Worm (Caenorhabditis elegans) whole organism, L4 larva: ENCODE results near the gene pap-1.

Source experiments
- F26F4.8 ChIP-seq: fragments of 200-800 bp; sonication (Bioruptor generic); conservative IDR thresholded peaks from 2 replicates; pipeline ENCODE4 v1.3.6; 2022; ENCODE audit warnings: missing genetic modification characterization, missing compliant biosample characterization
- R02D3.7 ChIP-seq: fragments of 150-350 bp; sonication (generic microtip); optimal IDR thresholded peaks from 3 replicates; lab custom pipeline; 2014; ENCODE audit warnings: missing biosample characterization, missing genetic modification characterization
- T26A8.4 ChIP-seq: fragments of 200-800 bp; sonication (Bioruptor generic); IDR thresholded peaks from 2 replicates; pipeline ENCODE4 v1.3.6; 2022; ENCODE audit warnings: missing genetic modification characterization, missing compliant biosample characterization
- Y105C5A.15 ChIP-seq: fragments of 200-800 bp; sonication (Bioruptor generic); IDR thresholded peaks from 2 replicates; pipeline ENCODE4 v1.3.6; 2022; ENCODE audit warnings: missing genetic modification characterization, missing compliant biosample characterization
- aha-1 ChIP-seq: fragments of 150-350 bp; peaks from one replicate; lab custom pipeline; 2014; ENCODE audit warnings: missing biosample characterization, missing genetic modification characterization
- arid-1 ChIP-seq: fragments of 200-800 bp; sonication (Bioruptor generic); conservative IDR thresholded peaks from 2 replicates; pipeline ENCODE4 v1.3.6; 2022; ENCODE audit warnings: missing genetic modification reagents, missing genetic modification characterization, missing compliant biosample characterization
- ceh-32 ChIP-seq: sonication (generic microtip); optimal IDR thresholded peaks from 2 replicates; lab custom pipeline; 2016; ENCODE audit warnings: mild to moderate bottlenecking, missing genetic modification characterization, missing compliant biosample characterization; ENCODE audit not compliant: poor library complexity
- ceh-82 ChIP-seq: sonication (generic microtip); optimal IDR thresholded peaks from 2 replicates; lab custom pipeline; 2017; ENCODE audit warnings: missing biosample characterization, missing genetic modification characterization
- cey-2 ChIP-seq: sonication (generic microtip); optimal IDR thresholded peaks from 3 replicates; lab custom pipeline; 2017; ENCODE audit warnings: missing genetic modification characterization, mild to moderate bottlenecking, missing compliant biosample characterization, antibody characterized with exemption, borderline replicate concordance; ENCODE audit not compliant: insufficient read depth
- ctbp-1 ChIP-seq: fragments of 200-800 bp; sonication (Bioruptor generic); IDR thresholded peaks from 2 replicates; pipeline ENCODE4 v1.3.6; 2022; ENCODE audit warnings: missing genetic modification reagents, missing genetic modification characterization, missing compliant biosample characterization
- daf-19 ChIP-seq: fragments of 200-800 bp; sonication (Bioruptor generic); conservative IDR thresholded peaks from 2 replicates; pipeline ENCODE4 v1.3.6; 2022; ENCODE audit warnings: missing genetic modification characterization, missing compliant biosample characterization
- daf-8 ChIP-seq: fragments of 200-800 bp; sonication (Bioruptor generic); IDR thresholded peaks from 2 replicates; pipeline ENCODE4 v1.3.6; 2022; ENCODE audit warnings: missing genetic modification characterization, missing compliant biosample characterization
- dmd-6 ChIP-seq: fragments of 200-800 bp; sonication (Bioruptor generic); IDR thresholded peaks from 2 replicates; pipeline ENCODE4 v1.3.6; 2022; ENCODE audit warnings: missing genetic modification reagents, missing genetic modification characterization, missing compliant biosample characterization
- dmd-8 ChIP-seq: fragments of 200-800 bp; sonication (Bioruptor generic); IDR thresholded peaks from 2 replicates; pipeline ENCODE4 v1.3.6; 2022; ENCODE audit warnings: missing genetic modification characterization, missing compliant biosample characterization
- dpl-1 ChIP-seq: fragments of 150-350 bp; optimal IDR thresholded peaks from 2 replicates; lab custom pipeline; 2014; ENCODE audit warnings: missing biosample characterization, missing genetic modification reagents, missing genetic modification characterization
- duxl-1 ChIP-seq: sonication (generic microtip); optimal IDR thresholded peaks from 2 replicates; lab custom pipeline; 2016; ENCODE audit warnings: mild to moderate bottlenecking, missing genetic modification characterization, moderate library complexity, missing compliant biosample characterization; ENCODE audit not compliant: poor library complexity
- egl-43 ChIP-seq: fragments of 200-800 bp; sonication (Bioruptor generic); IDR thresholded peaks from 2 replicates; pipeline ENCODE4 v1.3.6; 2022; ENCODE audit warnings: missing genetic modification reagents, missing genetic modification characterization, missing compliant biosample characterization
- lim-7 ChIP-seq: fragments of 200-800 bp; sonication (Bioruptor generic); IDR thresholded peaks from 2 replicates; pipeline ENCODE4 v1.3.6; 2022; ENCODE audit warnings: missing genetic modification characterization, missing compliant biosample characterization
- lin-1 ChIP-seq: fragments of 200-800 bp; sonication (Bioruptor generic); IDR thresholded peaks from 2 replicates; pipeline ENCODE4 v1.3.6; 2022; ENCODE audit warnings: missing genetic modification reagents, missing genetic modification characterization, missing compliant biosample characterization
- lin-15B ChIP-seq: fragments of 150-350 bp; sonication (generic microtip); optimal IDR thresholded peaks from 3 replicates; lab custom pipeline; 2014; ENCODE audit warnings: missing biosample characterization, missing genetic modification characterization
- madf-5 ChIP-seq, 2 experiments: fragments of 200-800 bp; sonication (Bioruptor generic); IDR thresholded peaks; 2 replicates each; pipeline ENCODE4 v1.3.6; 2022; ENCODE audit warnings: missing compliant biosample characterization in 2 of 2, missing genetic modification characterization in 2 of 2
- mdl-1 ChIP-seq, 2 experiments: fragments of 150-350 bp in 1 of 2; sonication (generic microtip) in 1 of 2; optimal IDR thresholded peaks; 2 replicates each; lab custom pipeline; 2014 to 2017; ENCODE audit warnings: missing biosample characterization in 2 of 2, missing genetic modification characterization in 2 of 2
- mxl-2 ChIP-seq: fragments of 200-800 bp; sonication (Bioruptor generic); conservative IDR thresholded peaks from 2 replicates; pipeline ENCODE4 v1.3.6; 2022; ENCODE audit warnings: missing genetic modification reagents, missing genetic modification characterization, missing compliant biosample characterization
- mxl-3 ChIP-seq: fragments of 200-800 bp; sonication (Bioruptor generic); optimal IDR thresholded peaks from 2 replicates; lab custom pipeline; 2018; ENCODE audit warnings: mild to moderate bottlenecking, missing genetic modification characterization, missing compliant biosample characterization
- nhr-102 ChIP-seq: sonication (generic microtip); optimal IDR thresholded peaks from 2 replicates; lab custom pipeline; 2016; ENCODE audit warnings: mild to moderate bottlenecking, missing genetic modification characterization, moderate library complexity, missing compliant biosample characterization
- nhr-237 ChIP-seq: sonication (generic microtip); optimal IDR thresholded peaks from 2 replicates; lab custom pipeline; 2017; ENCODE audit warnings: missing biosample characterization, missing genetic modification characterization
- nhr-42 ChIP-seq: fragments of 200-800 bp; sonication (Bioruptor generic); IDR thresholded peaks from 2 replicates; pipeline ENCODE4 v1.3.6; 2022; ENCODE audit warnings: missing genetic modification characterization, missing compliant biosample characterization
- nhr-76 ChIP-seq: fragments of 150-350 bp; optimal IDR thresholded peaks from 2 replicates; lab custom pipeline; 2014; ENCODE audit warnings: missing biosample characterization, missing genetic modification characterization
- pha-4 ChIP-seq, 2 experiments: fragments of 150-350 bp in 1 of 2; fragments of 200-800 bp in 1 of 2; sonication (Bioruptor generic) in 1 of 2; IDR thresholded peaks in 1 of 2; optimal IDR thresholded peaks in 1 of 2; 2 replicates each; pipeline versions ENCODE4 v1.3.6 to Lab custom; 2014 to 2022; ENCODE audit warnings: missing genetic modification characterization in 2 of 2, missing genetic modification reagents in 2 of 2, missing biosample characterization in 1 of 2, missing compliant biosample characterization in 1 of 2
- spr-3 ChIP-seq: fragments of 200-800 bp; sonication (Bioruptor generic); optimal IDR thresholded peaks from 2 replicates; lab custom pipeline; 2018; ENCODE audit warnings: mild to moderate bottlenecking, missing genetic modification characterization, missing compliant biosample characterization
- unc-62 ChIP-seq, 3 experiments: fragments of 150-350 bp in 1 of 3; sonication (generic microtip); optimal IDR thresholded peaks in 2 of 3; peaks in 1 of 3; 1 replicate in 1 of 3; 2 replicates in 2 of 3; lab custom pipeline; 2014 to 2017; ENCODE audit warnings: missing biosample characterization in 3 of 3, missing genetic modification characterization in 3 of 3, missing genetic modification reagents in 3 of 3, missing genotype in 1 of 3
- zfp-3 ChIP-seq: fragments of 200-800 bp; sonication (Bioruptor generic); conservative IDR thresholded peaks from 2 replicates; pipeline ENCODE4 v1.3.6; 2022; ENCODE audit warnings: missing genetic modification reagents, missing genetic modification characterization, missing compliant biosample characterization
- zip-11 ChIP-seq: fragments of 200-800 bp; sonication (Bioruptor generic); IDR thresholded peaks from 2 replicates; pipeline ENCODE4 v1.3.6; 2022; ENCODE audit warnings: missing genetic modification characterization, missing compliant biosample characterization
- zip-2 ChIP-seq: fragments of 150-350 bp; optimal IDR thresholded peaks from 2 replicates; lab custom pipeline; 2014; ENCODE audit warnings: missing biosample characterization, missing genetic modification characterization

pap-1 gene

ce11 chrV:10436612-10437011 lies 5.2 kb upstream of the pap-1 start, which contains the start of gene set-22:
Gene set-22 (plus strand): TSS chrV:10436912.
- no peak for TF ChIP-seq nhr-76 (tag; lab: Kevin White, UChicago)
- no peak for TF ChIP-seq ceh-82 (tag; lab: Kevin White, UChicago)
- TF ChIP-seq zip-11 (GFP tag; lab: Robert Waterston, UW): no peak
- TF ChIP-seq lin-15B: no peak
- TF ChIP-seq egl-43 (GFP tag; lab: Robert Waterston, UW): no peak
- no peak for TF ChIP-seq arid-1 (GFP tag; lab: Robert Waterston, UW)
- no peak for TF ChIP-seq daf-19 (GFP tag; lab: Robert Waterston, UW)
- no peak for TF ChIP-seq duxl-1
- no peak for TF ChIP-seq ceh-32 (tag; lab: Kevin White, UChicago)
- no peak for TF ChIP-seq mxl-3 (GFP tag; lab: Kevin White, UChicago)
- TF ChIP-seq aha-1 (tag; lab: Kevin White, UChicago): no peak
- no peak for TF ChIP-seq daf-8 (GFP tag; lab: Robert Waterston, UW)
- TF ChIP-seq mdl-1 (tag; optimal IDR thresholded peaks at IDR 0.05; lab: Kevin White, UChicago): no peak
- TF ChIP-seq dpl-1 (GFP tag; lab: Kevin White, UChicago): no peak
- TF ChIP-seq T26A8.4: no peak
- no peak for TF ChIP-seq spr-3
- TF ChIP-seq zfp-3 (GFP tag; lab: Robert Waterston, UW): no peak
- TF ChIP-seq dmd-8 (GFP tag; lab: Robert Waterston, UW): no peak
- no peak for TF ChIP-seq zip-2 (tag; lab: Kevin White, UChicago)

ce11 chrV:10440723-10441122 lies 1.1 kb upstream of the pap-1 start, which contains the start of gene snf-10:
Gene snf-10 (minus strand): TSS chrV:10440823.
- no peak for TF ChIP-seq ceh-32 (tag; lab: Kevin White, UChicago)
- TF ChIP-seq lin-15B: no peak
- no peak for TF ChIP-seq nhr-237 (tag; lab: Kevin White, UChicago)
- no peak for TF ChIP-seq nhr-102 (tag; lab: Kevin White, UChicago)
- TF ChIP-seq pha-4 (GFP tag; IDR thresholded peaks at IDR 0.05; lab: Robert Waterston, UW): no peak
- no peak for TF ChIP-seq pha-4 (tag; optimal IDR thresholded peaks at IDR 0.05; lab: Kevin White, UChicago)
- TF ChIP-seq cey-2 (tag; lab: Kevin White, UChicago): no peak
- no peak for TF ChIP-seq nhr-42 (GFP tag; lab: Robert Waterston, UW)
- TF ChIP-seq mdl-1 (tag; optimal IDR thresholded peaks at IDR 0.05; lab: Kevin White, UChicago): no peak
- TF ChIP-seq lin-1 (GFP tag; lab: Robert Waterston, UW): no peak
- no peak for TF ChIP-seq unc-62 (GFP tag; optimal IDR thresholded peaks at IDR 0.05 in 1 of 2; lab: Kevin White, UChicago)
- no peak for TF ChIP-seq unc-62 (tag; optimal IDR thresholded peaks at IDR 0.05; lab: Kevin White, UChicago)
- TF ChIP-seq R02D3.7 (tag; lab: Kevin White, UChicago): no peak
- TF ChIP-seq, all 104 proteins: peak for 0

ce11 chrV:10449947-10450346 lies 8.2 kb downstream of the pap-1 start:
- TF ChIP-seq dmd-6 (GFP tag; lab: Robert Waterston, UW): 0 out of 2 replicates have a peak, but pooled peaks have one; percentile 9

ce11 chrV:10450355-10450754 lies 8.6 kb downstream of the pap-1 start:
- TF ChIP-seq madf-5 (GFP tag; IDR thresholded peaks at IDR 0.05; lab: Robert Waterston, UW) (peak in 1 of 2 experiments; percentile 74; a peak in 1 of 4 replicates), mxl-2 (GFP tag; lab: Robert Waterston, UW) (0 out of 2 replicates have a peak, but pooled peaks have one; percentile 22), lin-1 (GFP tag; lab: Robert Waterston, UW) (0 out of 2 replicates have a peak, but pooled peaks have one; percentile 16), lim-7 (GFP tag; lab: Robert Waterston, UW) (peak; percentile 62; the same call in 1 of the 2 replicates), F26F4.8 (GFP tag; lab: Robert Waterston, UW) (peak; percentile 89), ctbp-1 (0 out of 2 replicates have a peak, but pooled peaks have one; percentile 11), Y105C5A.15 (GFP tag; lab: Robert Waterston, UW) (peak; percentile 61; the same call in 1 of the 2 replicates)
